Worm (Caenorhabditis elegans): ENCODE measurements around the gene W02B12.11.
A peak's percentile ranks its signal among the peaks of the same experiment; 100 is the strongest.

W02B12.11 gene

DNA sequence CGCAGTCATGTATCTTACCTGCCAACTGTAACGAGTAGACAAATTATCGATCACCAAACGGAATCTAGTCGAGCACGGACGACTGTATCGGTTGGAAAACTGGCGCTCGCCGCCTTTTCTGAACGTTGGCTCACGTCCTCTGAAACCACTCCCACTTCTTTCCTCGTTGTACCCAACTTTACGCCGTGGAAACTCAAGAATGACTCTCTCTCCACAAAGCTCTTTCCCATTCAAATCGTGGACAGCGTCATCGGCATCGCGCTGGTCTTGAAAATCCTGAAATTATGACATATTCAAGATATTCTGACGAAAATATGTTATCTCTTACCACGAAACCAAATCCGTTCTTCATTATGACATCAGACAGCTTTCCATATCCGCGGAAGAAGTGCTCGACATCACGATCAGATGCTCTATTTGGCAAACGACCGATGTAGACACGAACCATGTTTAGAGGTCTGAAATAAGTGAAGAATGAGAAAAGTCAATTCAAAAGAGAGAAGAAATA, 21.1 kb upstream of the W02B12.11 start, which contains the start of gene rsp-2:
Gene rsp-2, minus strand, starts transcription at position 458 of the 508 bp plus-strand sequence.
- TF ChIP-seq syd-9 (tag; optimal IDR thresholded peaks at IDR 0.05) = no peak
- TF ChIP-seq ceh-30 (tag; optimal IDR thresholded peaks at IDR 0.05) = no peak
- TF ChIP-seq Y22D7AL.16 (tag; optimal IDR thresholded peaks at IDR 0.05) = no peak
- no peak for TF ChIP-seq mec-3 (tag; optimal IDR thresholded peaks at IDR 0.05; ENCODE audit: borderline replicate concordance)
- no peak for TF ChIP-seq nfya-1 (tag; optimal IDR thresholded peaks at IDR 0.05)
- no peak for TF ChIP-seq pat-9 (tag; optimal IDR thresholded peaks at IDR 0.05)
- no peak for TF ChIP-seq hlh-30 (tag; optimal IDR thresholded peaks at IDR 0.05; ENCODE audit: insufficient read depth)
- no peak for TF ChIP-seq C08G9.2 (tag; optimal IDR thresholded peaks at IDR 0.05)
- TF ChIP-seq sox-4 (tag; optimal IDR thresholded peaks at IDR 0.05) = no peak
- TF ChIP-seq zip-5 (tag; optimal IDR thresholded peaks at IDR 0.05) = no peak
- TF ChIP-seq C38D4.7 (GFP tag; optimal IDR thresholded peaks at IDR 0.05) = no peak
- TF ChIP-seq ets-4 (tag; optimal IDR thresholded peaks at IDR 0.05) = no peak
- TF ChIP-seq ref-2 (tag; optimal IDR thresholded peaks at IDR 0.05) = no peak
- TF ChIP-seq unc-55 (GFP tag; optimal IDR thresholded peaks at IDR 0.05) = no peak
- no peak for TF ChIP-seq ama-1 (optimal IDR thresholded peaks at IDR 0.05)
- TF ChIP-seq madf-2 (tag; optimal IDR thresholded peaks at IDR 0.05) = no peak

ce11 chrII:11453025-11453424, 20.6 kb upstream of the W02B12.11 start, which contains the start of gene rsp-1:
Gene rsp-1, plus strand, starts transcription at chrII:11453362.
- TF ChIP-seq unc-55 (GFP tag; optimal IDR thresholded peaks at IDR 0.05) (peak; percentile 34), dmd-4 (tag; optimal IDR thresholded peaks at IDR 0.05; ENCODE audit: borderline replicate concordance) (no peak), C08G9.2 (tag; optimal IDR thresholded peaks at IDR 0.05) (peak; percentile 19), pqm-1 (tag; optimal IDR thresholded peaks at IDR 0.05) (no peak), fkh-6 (tag; optimal IDR thresholded peaks at IDR 0.05) (peak; percentile 33), pha-4 (tag; optimal IDR thresholded peaks at IDR 0.05) (no peak), ref-2 (tag; optimal IDR thresholded peaks at IDR 0.05) (peak; percentile 69), Y22D7AL.16 (tag; optimal IDR thresholded peaks at IDR 0.05) (peak; percentile 37), tbx-2 (tag; optimal IDR thresholded peaks at IDR 0.05) (peak; percentile 77), npax-4 (tag; optimal IDR thresholded peaks at IDR 0.05) (no peak), K02D7.2 (tag; optimal IDR thresholded peaks at IDR 0.05) (no peak), madf-2 (tag; optimal IDR thresholded peaks at IDR 0.05) (peak; percentile 49), ets-4 (tag; optimal IDR thresholded peaks at IDR 0.05) (peak; percentile 18), pros-1 (tag; optimal IDR thresholded peaks at IDR 0.05) (no peak), ceh-6 (GFP tag; optimal IDR thresholded peaks at IDR 0.05) (peak; percentile 36), ttx-3 (tag; optimal IDR thresholded peaks at IDR 0.05) (no peak), nhr-11 (tag; optimal IDR thresholded peaks at IDR 0.05) (no peak), elt-4 (tag; optimal IDR thresholded peaks at IDR 0.05) (no peak), elt-2 (tag; optimal IDR thresholded peaks at IDR 0.05) (peak; percentile 51), unc-3 (GFP tag; conservative IDR thresholded peaks at IDR 0.05) (no peak), unc-3 (tag; optimal IDR thresholded peaks at IDR 0.05) (peak; percentile 66), pat-9 (tag; optimal IDR thresholded peaks at IDR 0.05) (peak; percentile 49), hlh-15 (tag; optimal IDR thresholded peaks at IDR 0.05) (no peak), hlh-6 (tag; optimal IDR thresholded peaks at IDR 0.05) (no peak), fax-1 (tag; optimal IDR thresholded peaks at IDR 0.05) (peak; percentile 38), sox-4 (tag; optimal IDR thresholded peaks at IDR 0.05) (peak; percentile 19), F13H6.1 (tag; optimal IDR thresholded peaks at IDR 0.05) (peak; percentile 40), hlh-8 (tag; optimal IDR thresholded peaks at IDR 0.05) (no peak), zip-5 (tag; optimal IDR thresholded peaks at IDR 0.05) (no peak), ama-1 (optimal IDR thresholded peaks at IDR 0.05) (no peak), nfya-1 (tag; optimal IDR thresholded peaks at IDR 0.05) (peak; percentile 80), pag-3 (tag; optimal IDR thresholded peaks at IDR 0.05; ENCODE audit: borderline replicate concordance) (peak; percentile 42), ceh-31 (tag; optimal IDR thresholded peaks at IDR 0.05) (peak; percentile 78), ceh-2 (tag; optimal IDR thresholded peaks at IDR 0.05) (peak; percentile 43), nhr-232 (tag; optimal IDR thresholded peaks at IDR 0.05) (no peak), sox-2 (GFP tag; IDR thresholded peaks at IDR 0.05) (no peak), pax-1 (tag; optimal IDR thresholded peaks at IDR 0.05) (no peak), rnt-1 (tag; optimal IDR thresholded peaks at IDR 0.05) (peak; percentile 71), hlh-30 (tag; optimal IDR thresholded peaks at IDR 0.05; ENCODE audit: insufficient read depth) (peak; percentile 17), ceh-19 (GFP tag; optimal IDR thresholded peaks at IDR 0.05) (no peak), odd-2 (tag; optimal IDR thresholded peaks at IDR 0.05) (no peak), ceh-30 (tag; optimal IDR thresholded peaks at IDR 0.05) (peak; percentile 47), eyg-1 (tag; optimal IDR thresholded peaks at IDR 0.05) (no peak), lin-11 (tag; optimal IDR thresholded peaks at IDR 0.05) (no peak), ceh-14 (tag; optimal IDR thresholded peaks at IDR 0.05) (peak; percentile 48), ztf-16 (tag; optimal IDR thresholded peaks at IDR 0.05) (peak; percentile 55), mec-3 (tag; optimal IDR thresholded peaks at IDR 0.05; ENCODE audit: borderline replicate concordance) (no peak), C38D4.7 (GFP tag; optimal IDR thresholded peaks at IDR 0.05) (no peak)
